Worm (Caenorhabditis elegans) whole organism, L4/young adult: ENCODE results near the gene C27D6.12.
"Not testable (repeated sequence)": the region's sequence is repeated elsewhere in the genome, so short reads cannot be mapped to it uniquely, and the experiment has no call there.

ENCODE experiments used
- W03F9.2 ChIP-seq: fragments of 150-350 bp; optimal IDR thresholded peaks from 2 replicates; lab custom pipeline; 2014; ENCODE audit warnings: missing biosample characterization, missing genetic modification characterization
- dao-5 ChIP-seq: sonication (generic microtip); optimal IDR thresholded peaks from 2 replicates; lab custom pipeline; 2016; ENCODE audit warnings: missing genotype, missing genetic modification characterization, moderate library complexity, missing compliant biosample characterization
- him-1 ChIP-seq: sonication (generic microtip); optimal IDR thresholded peaks from 2 replicates; lab custom pipeline; 2016; ENCODE audit warnings: missing genotype, missing genetic modification reagents, missing genetic modification characterization, missing compliant biosample characterization

The C27D6.12 gene

ce11 chrII:5176934-5177333 lies 868 bp downstream of the C27D6.12 start:
- TF ChIP-seq him-1 (tag; lab: Kevin White, UChicago) (no peak), dao-5 (no peak), W03F9.2 (tag; lab: Kevin White, UChicago) (no peak)

ce11 chrII:5174370-5174769 lies 3.4 kb downstream of the C27D6.12 start, which contains the start of gene C27D6.3:
Gene C27D6.3, minus strand, starts transcription at chrII:5174470.
- TF ChIP-seq him-1 (tag; lab: Kevin White, UChicago) (no peak), dao-5 (no peak), W03F9.2 (tag; lab: Kevin White, UChicago) (no peak)

DNA sequence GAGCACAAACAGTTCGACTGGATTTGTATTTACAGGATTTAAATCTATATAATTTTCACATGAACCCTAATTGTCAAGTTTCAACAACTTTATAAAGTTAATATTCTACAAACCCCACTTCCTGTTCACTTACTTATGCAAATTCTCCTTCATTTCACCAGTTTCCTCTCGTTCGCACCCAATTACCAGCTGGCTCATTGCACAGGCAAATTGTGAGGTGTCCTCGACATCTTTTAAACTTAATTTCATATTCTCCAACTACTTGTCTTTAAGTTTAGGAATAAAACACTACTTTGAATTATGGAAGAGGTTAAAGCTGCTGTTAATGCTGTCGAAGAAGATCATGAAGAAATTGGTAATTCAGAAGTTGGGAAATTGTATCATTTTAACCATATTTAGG lies 5.4 kb downstream of the C27D6.12 start, which contains the start of gene C27D6.1:
Gene C27D6.1, plus strand, starts transcription at position 301 of the 400 bp plus-strand sequence.
- TF ChIP-seq dao-5 (no peak), W03F9.2 (tag; lab: Kevin White, UChicago) (no peak), him-1 (tag; lab: Kevin White, UChicago) (no peak)

DNA sequence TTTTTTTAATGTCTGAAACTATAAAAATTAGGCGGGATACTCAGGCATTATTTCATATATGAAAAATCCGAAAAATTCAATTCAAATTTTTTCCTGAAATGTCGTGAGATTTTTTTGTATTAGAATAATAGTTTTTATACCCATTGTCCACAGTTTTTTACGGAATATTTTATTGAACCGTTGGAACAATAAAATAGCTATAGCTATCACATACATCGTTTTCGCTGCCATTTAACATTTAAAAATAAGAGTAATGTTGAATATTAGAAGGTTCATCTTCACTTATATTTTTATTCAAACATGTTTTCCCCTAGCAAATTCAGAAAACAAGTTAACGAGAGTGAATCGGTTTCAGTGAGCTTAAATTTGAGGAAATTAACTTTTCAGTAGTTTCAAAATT lies 6.2 kb downstream of the C27D6.12 start, which contains the start of gene C27D6.15:
Gene C27D6.15, plus strand, starts transcription at position 301 of the 400 bp plus-strand sequence.
- TF ChIP-seq W03F9.2 (tag; lab: Kevin White, UChicago) (no peak), him-1 (tag; lab: Kevin White, UChicago) (no peak)

- TF ChIP-seq W03F9.2 (tag; lab: Kevin White, UChicago) (no peak), dao-5 (no peak), him-1 (tag; lab: Kevin White, UChicago) (no peak)
These were observed 6.9 kb downstream of the C27D6.12 start, which contains the start of gene srb-1 for ce11 chrII:5170932-5171331. Gene srb-1, minus strand, starts transcription at chrII:5171032.

- no peak for TF ChIP-seq W03F9.2 (tag; lab: Kevin White, UChicago)
- no peak for TF ChIP-seq dao-5
- TF ChIP-seq him-1 (tag; lab: Kevin White, UChicago) = no peak
These were observed 11.1 kb downstream of the C27D6.12 start, which contains the start of gene srb-3 for ce11 chrII:5166738-5167137. Gene srb-3, minus strand, starts transcription at chrII:5166838.

DNA sequence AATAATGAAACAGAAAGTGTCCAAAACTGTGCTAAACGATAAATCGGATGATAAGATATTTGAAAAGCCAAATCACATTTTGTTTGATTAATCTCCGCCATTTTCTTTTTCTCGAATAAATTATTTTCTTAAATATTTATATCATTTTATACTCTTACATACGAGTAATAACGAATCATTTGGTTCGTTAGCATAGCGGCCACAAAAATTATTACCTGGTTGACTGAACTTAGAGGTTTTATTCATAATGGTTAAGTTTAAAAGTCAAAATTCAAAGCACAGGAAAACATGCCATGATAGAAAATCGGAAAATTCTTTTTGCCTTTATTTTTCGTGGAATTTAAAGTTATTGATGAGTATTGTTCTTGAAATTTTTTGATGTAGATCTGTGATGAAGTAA lies 14.5 kb downstream of the C27D6.12 start, which contains the start of gene srb-5:
Gene srb-5, minus strand, starts transcription at position 101 of the 400 bp plus-strand sequence.
- TF ChIP-seq dao-5 = no peak
- TF ChIP-seq W03F9.2 (tag; lab: Kevin White, UChicago) = no peak
- no peak for TF ChIP-seq him-1 (tag; lab: Kevin White, UChicago)

- TF ChIP-seq dao-5 (no peak), him-1 (tag; lab: Kevin White, UChicago) (no peak), W03F9.2 (tag; lab: Kevin White, UChicago) (no peak)
These were observed 16.7 kb downstream of the C27D6.12 start, which contains the start of gene C27D6.11 for ce11 chrII:5161102-5161501. Gene C27D6.11, minus strand, starts transcription at chrII:5161202.

DNA sequence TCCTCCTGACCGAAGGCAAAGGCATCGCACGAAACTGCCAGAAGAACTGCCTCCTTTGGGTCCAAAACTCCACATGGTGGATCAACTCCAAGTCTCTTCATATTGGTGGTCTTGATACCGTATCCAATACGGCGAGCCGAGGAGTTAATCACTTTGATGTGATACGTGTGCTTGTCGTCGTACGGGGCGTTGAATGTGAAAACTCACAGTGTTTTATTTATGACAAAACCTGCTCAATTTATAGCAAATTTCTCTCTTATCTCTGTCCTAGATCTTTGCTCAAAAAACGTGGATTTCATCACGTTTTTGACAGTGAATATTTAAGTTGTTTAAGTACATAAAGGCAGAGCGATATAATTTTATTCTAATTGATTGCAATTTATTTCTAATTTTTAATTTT lies 19.0 kb downstream of the C27D6.12 start, which contains the start of gene F58A6.9:
Gene F58A6.9, minus strand, starts transcription at position 101 of the 400 bp plus-strand sequence.
- TF ChIP-seq W03F9.2 (tag; lab: Kevin White, UChicago); him-1 (tag; lab: Kevin White, UChicago); dao-5: not testable (repeated sequence)

- TF ChIP-seq him-1 (tag; lab: Kevin White, UChicago) = no peak
- no peak for TF ChIP-seq dao-5
- TF ChIP-seq W03F9.2 (tag; lab: Kevin White, UChicago) = no peak
These were observed 20.3 kb downstream of the C27D6.12 start, which contains the start of gene srb-13 for ce11 chrII:5157525-5157924. Gene srb-13, minus strand, starts transcription at chrII:5157625.

- TF ChIP-seq him-1 (tag; lab: Kevin White, UChicago) (no peak), W03F9.2 (tag; lab: Kevin White, UChicago) (no peak), dao-5 (no peak)
These were observed 20.8 kb downstream of the C27D6.12 start, which contains the start of gene msp-45 for ce11 chrII:5156983-5157382. Gene msp-45, minus strand, starts transcription at chrII:5157083.

DNA sequence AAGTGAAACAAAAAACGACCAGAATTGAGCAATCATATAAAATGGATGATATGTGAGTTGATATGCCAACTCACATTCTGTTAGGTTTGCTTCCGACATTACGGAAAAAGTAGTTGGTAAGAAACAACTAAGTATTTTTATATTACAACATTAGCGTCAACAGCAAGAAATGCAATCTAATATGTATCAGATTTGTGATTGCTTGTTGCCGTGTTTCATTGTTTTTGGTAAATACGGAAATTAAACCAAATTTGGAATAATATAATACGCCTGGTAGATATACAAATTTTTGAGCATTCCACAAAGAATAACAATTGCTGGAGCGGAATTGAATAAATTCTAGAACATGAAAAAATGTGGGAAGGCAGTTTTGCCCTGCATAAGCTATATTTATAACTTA lies 23.3 kb downstream of the C27D6.12 start, which contains the start of gene srb-12:
Gene srb-12, minus strand, starts transcription at position 101 of the 400 bp plus-strand sequence.
- TF ChIP-seq him-1 (tag; lab: Kevin White, UChicago) (no peak), dao-5 (no peak), W03F9.2 (tag; lab: Kevin White, UChicago) (no peak)

DNA sequence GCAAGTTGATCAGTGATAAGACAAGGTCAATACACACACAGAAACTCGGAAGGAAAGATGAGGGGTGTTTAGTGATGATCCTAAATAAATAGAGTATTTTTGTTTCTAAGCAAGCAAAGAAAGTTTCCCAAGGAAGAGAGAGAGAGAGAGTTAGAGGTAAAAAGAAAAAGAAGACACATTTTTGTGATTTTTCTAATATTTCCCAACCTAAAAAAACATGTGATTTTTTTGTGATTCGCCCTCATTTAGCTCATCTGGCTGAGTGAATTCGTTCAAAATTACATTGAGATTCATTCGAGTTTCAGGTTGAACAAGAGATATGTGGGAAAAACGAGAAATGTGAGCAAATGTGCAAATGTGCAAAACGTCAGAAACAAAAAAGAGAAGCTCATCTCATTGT lies 27.0 kb downstream of the C27D6.12 start, which contains the start of gene srb-16:
Gene srb-16, minus strand, starts transcription at position 101 of the 400 bp plus-strand sequence.
- TF ChIP-seq dao-5 (no peak), W03F9.2 (tag; lab: Kevin White, UChicago) (no peak), him-1 (tag; lab: Kevin White, UChicago) (no peak)

DNA sequence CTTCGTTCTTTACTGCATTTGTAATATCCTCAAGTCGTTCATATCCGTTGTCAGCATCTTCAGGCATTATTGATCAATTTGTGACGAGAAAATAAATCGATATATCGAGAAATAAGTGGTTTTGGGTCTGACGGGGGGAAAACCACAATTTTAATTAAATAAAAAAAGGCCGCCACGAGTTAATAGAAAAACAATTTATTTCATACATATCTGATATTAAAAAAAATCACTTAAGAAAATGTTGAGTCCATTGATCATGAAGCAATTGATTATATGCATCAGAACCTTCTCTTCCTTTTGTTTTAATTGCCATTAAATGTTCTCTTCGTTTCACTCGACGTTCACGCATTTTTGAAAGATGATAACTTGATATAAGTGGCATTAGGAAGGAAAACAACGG lies 29.5 kb downstream of the C27D6.12 start, which contains the start of gene F58A6.5:
Gene F58A6.5, minus strand, starts transcription at position 101 of the 400 bp plus-strand sequence.
- TF ChIP-seq dao-5 (no peak), W03F9.2 (tag; lab: Kevin White, UChicago) (no peak), him-1 (tag; lab: Kevin White, UChicago) (no peak)
